Worm (Caenorhabditis elegans) whole organism, L1 larva: Measurements from ENCODE around the gene hot-1.

Experiments
- C16A3.4 ChIP-seq: fragments of 150-350 bp; optimal IDR thresholded peaks from 2 replicates; lab custom pipeline; 2014; ENCODE audit warnings: missing biosample characterization, missing genetic modification characterization
- blmp-1 ChIP-seq: fragments of 150-350 bp; optimal IDR thresholded peaks from 2 replicates; lab custom pipeline; 2014; ENCODE audit warnings: missing biosample characterization, missing genetic modification characterization
- ceh-8 ChIP-seq: fragments of 200-800 bp; sonication (Bioruptor generic); optimal IDR thresholded peaks from 2 replicates; lab custom pipeline; 2018; ENCODE audit warnings: mild to moderate bottlenecking, missing genetic modification characterization, moderate library complexity, missing compliant biosample characterization
- ceh-82 ChIP-seq, 3 experiments: fragments of 150-350 bp in 1 of 3; sonication (generic microtip) in 2 of 3; optimal IDR thresholded peaks; 2 replicates each; lab custom pipeline; 2014 to 2017; ENCODE audit warnings: missing biosample characterization in 3 of 3, missing genetic modification characterization in 3 of 3
- ceh-88 ChIP-seq: fragments of 200-800 bp; sonication (Bioruptor generic); IDR thresholded peaks from 2 replicates; pipeline ENCODE4 v1.3.6; 2022; ENCODE audit warnings: missing genetic modification characterization, missing compliant biosample characterization
- dpl-1 ChIP-seq, 3 experiments: fragments of 150-350 bp in 2 of 3; sonication (generic microtip) in 1 of 3; optimal IDR thresholded peaks; 2 replicates each; lab custom pipeline; 2014 to 2017; ENCODE audit warnings: missing biosample characterization in 3 of 3, missing genetic modification characterization in 3 of 3, missing genetic modification reagents in 3 of 3
- efl-1 ChIP-seq, 4 experiments: fragments of 150-350 bp; optimal IDR thresholded peaks in 3 of 4; peaks in 1 of 4; 1 replicate in 1 of 4; 2 replicates in 3 of 4; lab custom pipeline; 2014; ENCODE audit warnings: missing biosample characterization in 2 of 4, missing genetic modification characterization in 2 of 4, missing genetic modification reagents in 2 of 4
- elt-2 ChIP-seq: sonication (generic microtip); optimal IDR thresholded peaks from 2 replicates; lab custom pipeline; 2016; ENCODE audit warnings: missing genetic modification characterization, mild to moderate bottlenecking, inconsistent platforms, missing compliant biosample characterization, missing genetic modification reagents
- fkh-4 ChIP-seq: sonication (generic microtip); optimal IDR thresholded peaks from 2 replicates; lab custom pipeline; 2016; ENCODE audit warnings: missing compliant biosample characterization, missing genetic modification characterization, borderline replicate concordance
- hlh-4 ChIP-seq: sonication (generic microtip); optimal IDR thresholded peaks from 2 replicates; lab custom pipeline; 2016; ENCODE audit warnings: mild to moderate bottlenecking, missing genetic modification characterization, missing compliant biosample characterization
- isw-1 ChIP-seq: fragments of 200-800 bp; sonication (Bioruptor generic); IDR thresholded peaks from 2 replicates; pipeline ENCODE4 v1.3.6; 2022; ENCODE audit warnings: missing genetic modification characterization, missing compliant biosample characterization
- lin-13 ChIP-seq: fragments of 150-350 bp; optimal IDR thresholded peaks from 2 replicates; lab custom pipeline; 2014; ENCODE audit warnings: missing biosample characterization, missing genetic modification reagents, missing genetic modification characterization
- lin-14 ChIP-seq: fragments of 200-800 bp; sonication (Bioruptor generic); optimal IDR thresholded peaks from 2 replicates; lab custom pipeline; 2018; ENCODE audit warnings: mild to moderate bottlenecking, missing genetic modification characterization, moderate library complexity, missing compliant biosample characterization
- lin-35 ChIP-seq, 2 experiments: fragments of 150-350 bp; optimal IDR thresholded peaks; 2 replicates each; lab custom pipeline; 2014; ENCODE audit warnings: missing biosample characterization in 2 of 2, missing genetic modification characterization in 2 of 2, missing genetic modification reagents in 2 of 2
- lin-39 ChIP-seq: fragments of 150-350 bp; optimal IDR thresholded peaks from 2 replicates; lab custom pipeline; 2014; ENCODE audit warnings: missing biosample characterization, missing genetic modification reagents, missing genetic modification characterization
- lsy-2 ChIP-seq, 2 experiments: fragments of 150-350 bp; optimal IDR thresholded peaks; 2 replicates each; lab custom pipeline; 2014; ENCODE audit warnings: missing biosample characterization in 2 of 2, missing genetic modification characterization in 2 of 2
- mep-1 ChIP-seq: fragments of 150-350 bp; optimal IDR thresholded peaks from 2 replicates; lab custom pipeline; 2014; ENCODE audit warnings: missing biosample characterization, missing genetic modification characterization
- nhr-28 ChIP-seq: fragments of 150-350 bp; optimal IDR thresholded peaks from 2 replicates; lab custom pipeline; 2014; ENCODE audit warnings: missing biosample characterization, missing genetic modification characterization
- nhr-71 ChIP-seq: sonication (generic microtip); optimal IDR thresholded peaks from 2 replicates; lab custom pipeline; 2016; ENCODE audit warnings: mild to moderate bottlenecking, missing genetic modification characterization, moderate library complexity, missing compliant biosample characterization
- nhr-76 ChIP-seq: sonication (generic microtip); optimal IDR thresholded peaks from 2 replicates; lab custom pipeline; 2017; ENCODE audit warnings: missing biosample characterization, missing genetic modification characterization
- nhr-77 ChIP-seq: fragments of 150-350 bp; optimal IDR thresholded peaks from 2 replicates; lab custom pipeline; 2014; ENCODE audit warnings: missing biosample characterization, missing genetic modification characterization
- nhr-84 ChIP-seq: sonication (generic microtip); optimal IDR thresholded peaks from 2 replicates; lab custom pipeline; 2017; ENCODE audit warnings: missing biosample characterization, missing genetic modification characterization
- nhr-90 ChIP-seq: sonication (generic microtip); optimal IDR thresholded peaks from 2 replicates; lab custom pipeline; 2016; ENCODE audit warnings: mild to moderate bottlenecking, missing genetic modification characterization, missing compliant biosample characterization; ENCODE audit not compliant: poor library complexity
- pax-3 ChIP-seq: fragments of 200-800 bp; sonication (Bioruptor generic); optimal IDR thresholded peaks from 2 replicates; lab custom pipeline; 2018; ENCODE audit warnings: mild to moderate bottlenecking, missing genetic modification characterization, moderate library complexity, missing compliant biosample characterization
- rnt-1 ChIP-seq: sonication (generic microtip); optimal IDR thresholded peaks from 2 replicates; lab custom pipeline; 2016; ENCODE audit warnings: mild to moderate bottlenecking, missing genetic modification characterization, moderate library complexity, missing compliant biosample characterization
- snpc-4 ChIP-seq: fragments of 150-350 bp; optimal IDR thresholded peaks from 2 replicates; lab custom pipeline; 2014; ENCODE audit warnings: missing biosample characterization, missing genetic modification characterization
- sox-4 ChIP-seq: sonication (generic microtip); optimal IDR thresholded peaks from 2 replicates; lab custom pipeline; 2016; ENCODE audit warnings: missing genetic modification characterization, missing compliant biosample characterization
- sup-37 ChIP-seq: fragments of 200-800 bp; sonication (Bioruptor generic); optimal IDR thresholded peaks from 2 replicates; lab custom pipeline; 2018; ENCODE audit warnings: mild to moderate bottlenecking, missing genetic modification characterization, missing compliant biosample characterization
- swsn-7 ChIP-seq: sonication (generic microtip); optimal IDR thresholded peaks from 2 replicates; lab custom pipeline; 2016; ENCODE audit warnings: missing genetic modification characterization, missing compliant biosample characterization
- tbx-2 ChIP-seq: sonication (generic microtip); optimal IDR thresholded peaks from 2 replicates; lab custom pipeline; 2016; ENCODE audit warnings: missing genetic modification characterization, missing compliant biosample characterization
- unc-86 ChIP-seq: sonication (generic microtip); optimal IDR thresholded peaks from 2 replicates; lab custom pipeline; 2016; ENCODE audit warnings: missing genetic modification characterization, missing compliant biosample characterization
- vab-15 ChIP-seq: sonication (generic microtip); optimal IDR thresholded peaks from 2 replicates; lab custom pipeline; 2017; ENCODE audit warnings: missing genotype, mild to moderate bottlenecking, missing genetic modification characterization, missing compliant biosample characterization
- xbp-1 ChIP-seq: sonication (generic microtip); optimal IDR thresholded peaks from 2 replicates; lab custom pipeline; 2016; ENCODE audit warnings: missing genetic modification characterization, missing compliant biosample characterization
- ztf-11 ChIP-seq, 2 experiments: sonication (generic microtip); optimal IDR thresholded peaks; 2 replicates each; lab custom pipeline; 2016 to 2017; ENCODE audit warnings: missing genetic modification characterization in 2 of 2, missing biosample characterization in 1 of 2, missing compliant biosample characterization in 1 of 2
- ztf-4 ChIP-seq: fragments of 150-350 bp; optimal IDR thresholded peaks from 2 replicates; lab custom pipeline; 2014; ENCODE audit warnings: missing biosample characterization, missing genetic modification characterization

hot-1 gene

DNA sequence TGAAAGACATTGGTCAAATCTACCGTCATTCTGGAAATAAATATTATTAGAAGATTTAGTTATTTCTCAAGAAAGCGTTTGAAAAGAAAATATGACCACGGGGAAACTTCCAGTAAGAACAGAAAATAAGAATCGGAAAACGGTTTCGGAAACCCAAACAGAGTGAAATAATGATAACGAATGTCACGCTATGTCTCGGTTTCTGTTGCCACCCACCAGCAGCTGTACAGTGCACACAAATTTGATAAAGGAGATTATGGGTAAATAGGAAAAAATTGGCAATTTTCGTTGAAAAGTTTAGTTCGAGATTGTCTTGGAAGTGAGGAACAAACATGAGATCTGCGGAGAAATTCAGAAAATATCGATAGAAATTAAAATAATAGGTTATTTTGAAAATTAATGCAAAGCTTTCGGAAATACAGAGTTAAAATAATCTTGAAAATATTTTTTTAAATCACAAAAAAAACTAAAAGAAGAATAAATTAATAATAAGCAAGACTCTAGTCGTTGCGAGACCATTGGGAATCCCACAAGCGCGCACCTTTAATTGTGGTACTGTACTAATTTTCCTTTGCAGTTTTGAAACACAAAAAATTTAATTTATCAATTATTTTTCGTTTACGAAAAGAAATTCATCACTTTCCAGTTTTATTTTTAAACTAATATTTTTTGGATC lies 23.8 kb upstream of the hot-1 start, which contains the start of gene pes-9:
Gene pes-9, minus strand, starts transcription at position 30 of the 676 bp plus-strand sequence.
- TF ChIP-seq lin-35 (GFP tag; optimal IDR thresholded peaks at IDR 0.05; lab: Kevin White, UChicago) (peak in 1 of 2 experiments; percentile 4), elt-2 (tag; lab: Kevin White, UChicago) (peak; percentile 42), lin-39 (tag; lab: Kevin White, UChicago) (no peak), ceh-8 (no peak), ceh-82 (tag; optimal IDR thresholded peaks at IDR 0.05; lab: Kevin White, UChicago) (no peak), vab-15 (tag; lab: Kevin White, UChicago) (no peak), sox-4 (tag; lab: Kevin White, UChicago) (no peak), lin-14 (GFP tag; lab: Kevin White, UChicago) (no peak), efl-1 (optimal IDR thresholded peaks at IDR 0.05; lab: Kevin White, UChicago) (no peak), efl-1 (GFP tag; optimal IDR thresholded peaks at IDR 0.05 in 1 of 2; lab: Kevin White, UChicago) (peak in 1 of 2 experiments; percentile 9)

DNA sequence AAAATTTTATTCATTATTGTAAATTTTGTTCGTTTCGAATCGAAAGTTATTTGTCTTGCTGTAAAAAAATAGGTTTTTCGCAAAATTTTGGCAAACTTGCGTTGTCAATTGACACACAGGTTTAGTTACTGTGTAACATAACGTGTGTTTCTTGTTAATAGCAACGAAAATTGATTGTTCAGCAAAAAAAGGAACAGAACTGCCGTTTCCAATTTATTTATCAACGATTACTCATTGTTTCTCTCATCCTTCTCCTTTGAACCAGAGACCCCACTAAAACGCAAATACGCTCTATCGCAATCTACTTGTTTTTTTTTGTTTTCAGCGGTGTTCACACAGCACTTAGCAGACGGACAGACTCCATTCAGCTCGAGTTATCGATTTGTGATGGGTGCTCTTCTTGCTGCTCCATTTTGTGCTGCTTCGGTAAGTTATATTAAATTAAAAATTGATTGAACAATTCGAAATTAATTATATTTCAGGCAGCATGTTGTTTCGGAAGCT lies 23.2 kb upstream of the hot-1 start, which contains the start of gene R11H6.2:
Gene R11H6.2, plus strand, starts transcription at position 326 of the 504 bp plus-strand sequence.
- TF ChIP-seq blmp-1 (peak; percentile 1), elt-2 (tag; lab: Kevin White, UChicago) (no peak), lin-35 (GFP tag; optimal IDR thresholded peaks at IDR 0.05; lab: Kevin White, UChicago) (peak; percentile 19 to 45), mep-1 (peak; percentile 27), snpc-4 (tag; lab: Kevin White, UChicago) (no peak), lin-14 (GFP tag; lab: Kevin White, UChicago) (peak; percentile 81), rnt-1 (tag; lab: Kevin White, UChicago) (peak; percentile 31), C16A3.4 (peak; percentile 3), efl-1 (optimal IDR thresholded peaks at IDR 0.05; lab: Kevin White, UChicago) (peak; percentile 16 to 35), efl-1 (GFP tag; optimal IDR thresholded peaks at IDR 0.05 in 1 of 2; lab: Kevin White, UChicago) (peak; percentile 36 to 51), nhr-90 (tag; lab: Kevin White, UChicago) (no peak), lin-13 (GFP tag; lab: Kevin White, UChicago) (no peak), dpl-1 (GFP tag; optimal IDR thresholded peaks at IDR 0.05; lab: Kevin White, UChicago) (peak in 1 of 3 experiments; percentile 52), lsy-2 (tag; optimal IDR thresholded peaks at IDR 0.05; lab: Kevin White, UChicago) (peak in 1 of 2 experiments; percentile 57)

DNA sequence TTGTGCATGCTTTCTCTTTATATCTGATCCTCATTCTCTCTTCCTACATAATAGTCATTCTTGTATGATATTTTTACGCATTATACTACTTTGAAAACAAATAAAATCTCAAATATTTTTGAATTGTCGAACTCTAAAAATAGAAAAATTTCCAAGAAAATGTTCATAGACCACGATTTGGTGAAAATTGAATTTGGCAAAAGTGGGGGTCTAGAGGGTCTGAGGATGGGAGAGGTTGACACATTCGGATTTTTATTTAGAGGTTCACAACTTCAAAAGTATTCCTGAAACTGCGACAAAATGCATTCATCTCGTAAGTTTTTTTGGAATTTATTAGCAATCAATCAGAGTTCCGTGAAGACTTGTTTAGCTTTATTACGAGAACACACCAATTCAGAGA lies 21.0 kb upstream of the hot-1 start, which contains the start of gene glb-22:
Gene glb-22, plus strand, starts transcription at position 301 of the 400 bp plus-strand sequence.
- TF ChIP-seq nhr-76 (tag; lab: Kevin White, UChicago), result no peak
- TF ChIP-seq nhr-84 (tag; lab: Kevin White, UChicago), result no peak
- no peak for TF ChIP-seq unc-86 (tag; lab: Kevin White, UChicago)
- no peak for TF ChIP-seq tbx-2 (tag; lab: Kevin White, UChicago)
- no peak for TF ChIP-seq hlh-4 (tag; lab: Kevin White, UChicago)
- no peak for TF ChIP-seq C16A3.4
- no peak for TF ChIP-seq ztf-4 (tag; lab: Kevin White, UChicago)
- TF ChIP-seq ztf-11 (tag; optimal IDR thresholded peaks at IDR 0.05; lab: Kevin White, UChicago), result no peak
- TF ChIP-seq pax-3 (tag; lab: Kevin White, UChicago), result no peak
- TF ChIP-seq lsy-2 (tag; optimal IDR thresholded peaks at IDR 0.05; lab: Kevin White, UChicago), result no peak
- TF ChIP-seq ceh-8, result no peak
- no peak for TF ChIP-seq nhr-71 (tag; lab: Kevin White, UChicago)
- no peak for TF ChIP-seq xbp-1 (tag; lab: Kevin White, UChicago)
- TF ChIP-seq ceh-82 (tag; optimal IDR thresholded peaks at IDR 0.05; lab: Kevin White, UChicago), result no peak
- no peak for TF ChIP-seq fkh-4 (tag; lab: Kevin White, UChicago)
- no peak for TF ChIP-seq nhr-77
- no peak for TF ChIP-seq sup-37 (GFP tag; lab: Kevin White, UChicago)

DNA sequence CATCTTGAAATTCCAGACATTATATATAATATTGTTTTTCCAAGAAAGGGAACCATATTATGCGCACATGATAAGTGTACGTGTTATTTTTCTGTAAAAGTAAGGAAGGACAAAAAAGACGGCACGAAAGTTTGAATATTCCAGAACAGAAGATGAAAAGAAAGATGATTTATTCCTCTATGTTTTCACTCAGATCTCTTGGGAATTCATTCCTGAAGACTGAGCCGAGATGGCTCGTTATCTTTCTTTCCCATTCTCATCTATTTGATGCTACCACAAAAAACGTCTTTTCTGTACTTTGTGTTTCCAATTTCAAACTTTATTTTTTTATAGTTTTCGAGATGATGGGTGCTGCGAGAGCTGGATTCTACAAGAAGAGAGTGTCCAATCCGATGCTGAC lies 17.2 kb upstream of the hot-1 start:
- TF ChIP-seq nhr-90 (tag; lab: Kevin White, UChicago), result no peak
- TF ChIP-seq nhr-28 (tag; lab: Kevin White, UChicago), result no peak
- peak; percentile 38 for TF ChIP-seq lin-14 (GFP tag; lab: Kevin White, UChicago)
- TF ChIP-seq isw-1, result no peak
- TF ChIP-seq unc-86 (tag; lab: Kevin White, UChicago), result no peak
- TF ChIP-seq ceh-88 (GFP tag; lab: Robert Waterston, UW), result no peak
- no peak for TF ChIP-seq swsn-7
- no peak for TF ChIP-seq C16A3.4
